Fruit fly (Drosophila melanogaster) whole organism, adult: ENCODE data around the gene CG7857.
A peak's percentile ranks its signal among the peaks of the same experiment; 100 is the strongest.

Experiments
- CG11617 ChIP-seq: fragments of 200-800 bp; sonication (Bioruptor generic); optimal IDR thresholded peaks from 2 replicates; lab custom pipeline; 2017; ENCODE audit warnings: mild to moderate bottlenecking, missing biosample characterization, missing genetic modification reagents, missing genetic modification characterization
- CG33017 ChIP-seq: fragments of 200-800 bp; sonication (Bioruptor generic); optimal IDR thresholded peaks from 2 replicates; lab custom pipeline; 2018; ENCODE audit warnings: missing biosample characterization, mild to moderate bottlenecking, missing genetic modification characterization, moderate library complexity
- Crg-1 ChIP-seq: fragments of 200-800 bp; sonication (Bioruptor generic); optimal IDR thresholded peaks from 2 replicates; lab custom pipeline; 2016; ENCODE audit warnings: missing biosample characterization, missing genetic modification characterization
- Hr96 ChIP-seq: fragments of 200-800 bp; sonication (Bioruptor generic); optimal IDR thresholded peaks from 2 replicates; lab custom pipeline; 2016; ENCODE audit warnings: missing biosample characterization, missing genetic modification characterization
- Mnt ChIP-seq: fragments of 200-800 bp; sonication (Bioruptor generic); optimal IDR thresholded peaks from 2 replicates; lab custom pipeline; 2016; ENCODE audit warnings: missing biosample characterization, mild to moderate bottlenecking, missing genetic modification characterization
- bab1 ChIP-seq: fragments of 200-800 bp; sonication (Bioruptor generic); optimal IDR thresholded peaks from 3 replicates; lab custom pipeline; 2019; ENCODE audit warnings: missing biosample characterization, mild to moderate bottlenecking, missing genetic modification characterization, moderate library complexity
- pad ChIP-seq: fragments of 200-800 bp; sonication (Bioruptor generic); optimal IDR thresholded peaks from 3 replicates; lab custom pipeline; 2017; ENCODE audit warnings: missing biosample characterization, missing genetic modification characterization, mild to moderate bottlenecking, moderate library complexity, missing genetic modification reagents
- tj ChIP-seq: fragments of 200-800 bp; sonication (Bioruptor generic); optimal IDR thresholded peaks from 3 replicates; lab custom pipeline; 2017; ENCODE audit warnings: missing biosample characterization, mild to moderate bottlenecking, missing genetic modification characterization, moderate library complexity

- TF ChIP-seq Mnt (GFP tag; lab: Kevin White, UChicago), result no peak
- no peak for TF ChIP-seq CG33017
- TF ChIP-seq tj, result peak; percentile 78
- TF ChIP-seq Hr96 (GFP tag; lab: Kevin White, UChicago), result no peak
- TF ChIP-seq CG11617, result no peak
- TF ChIP-seq Crg-1, result no peak
- no peak for TF ChIP-seq pad
- no peak for TF ChIP-seq bab1 (GFP tag; lab: Kevin White, UChicago)
Measured at dm6 chr3L:15513264-15513663, 8.6 kb upstream of the CG7857 start.
